Worm (Caenorhabditis elegans): Measurements from ENCODE around the gene Y73B6BL.288.

DNA sequence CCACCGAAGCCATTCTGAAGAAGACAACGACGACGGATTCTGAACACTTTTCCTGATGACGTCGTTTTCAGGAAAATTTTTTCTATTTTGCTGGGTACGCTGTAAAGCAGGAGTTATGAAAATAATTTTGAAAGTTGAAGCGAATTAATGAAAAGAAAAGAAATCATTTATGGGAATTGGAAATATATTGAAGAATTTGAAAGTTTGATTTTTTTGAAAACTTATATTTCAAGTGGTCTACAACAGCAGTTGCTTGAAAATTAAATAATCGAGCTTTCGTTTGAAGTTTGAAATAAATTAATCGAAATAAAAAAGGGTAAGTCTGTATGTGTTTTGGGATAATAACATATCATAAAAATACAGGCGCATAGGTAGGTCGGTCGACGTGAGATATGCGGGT lies 41.6 kb upstream of the Y73B6BL.288 start, which contains the start of gene shl-1:
- TF ChIP-seq aly-2 (tag; optimal IDR thresholded peaks at IDR 0.05) = no peak
- TF ChIP-seq fkh-2 (tag; optimal IDR thresholded peaks at IDR 0.05) = no peak
- no peak for TF ChIP-seq nhr-23 (tag; optimal IDR thresholded peaks at IDR 0.05)
- no peak for TF ChIP-seq lin-39 (tag; optimal IDR thresholded peaks at IDR 0.05)
- no peak for TF ChIP-seq ztf-11 (tag; optimal IDR thresholded peaks at IDR 0.05)
- no peak for TF ChIP-seq nhr-77 (tag; optimal IDR thresholded peaks at IDR 0.05)
- TF ChIP-seq R02D3.7 (tag; optimal IDR thresholded peaks at IDR 0.05) = no peak
- no peak for TF ChIP-seq mml-1 (tag; optimal IDR thresholded peaks at IDR 0.05)
- no peak for TF ChIP-seq nhr-28 (tag; optimal IDR thresholded peaks at IDR 0.05)
- TF ChIP-seq egl-27 (tag; optimal IDR thresholded peaks at IDR 0.05) = no peak
- no peak for TF ChIP-seq nhr-67 (tag; optimal IDR thresholded peaks at IDR 0.05)
